Fruit fly (Drosophila melanogaster) whole organism, wandering third instar larva: Measurements from ENCODE around the gene Cyp9f3.

Experiments used
- Abd-B ChIP-seq: fragments of >200 bp; optimal IDR thresholded peaks from 2 replicates; lab custom pipeline; 2017; ENCODE audit warnings: missing biosample characterization, missing genetic modification characterization
- sage ChIP-seq: fragments of 200-800 bp; sonication (Bioruptor generic); optimal IDR thresholded peaks from 2 replicates; lab custom pipeline; 2016; ENCODE audit warnings: missing biosample characterization, mild to moderate bottlenecking, missing genetic modification characterization

- TF ChIP-seq sage (GFP tag; lab: Kevin White, UChicago) (no peak), Abd-B (GFP tag; lab: Kevin White, UChicago) (no peak)
These were observed 40.3 kb upstream of the Cyp9f3 start, which contains the start of the genes CG17207 and CG46427 for dm6 chr3R:12439039-12439400.
